Worm (Caenorhabditis elegans) whole organism, midembryonic: ENCODE results near the gene C17E7.9.

Experiments
- T22C8.4 ChIP-seq: fragments of 200-800 bp; sonication (Bioruptor generic); IDR thresholded peaks from 2 replicates; pipeline ENCODE4 v1.3.6; 2022; ENCODE audit warnings: missing genetic modification characterization, missing compliant biosample characterization
- cog-1 ChIP-seq: sonication (generic microtip); optimal IDR thresholded peaks from 2 replicates; lab custom pipeline; 2016; ENCODE audit warnings: missing genetic modification characterization, missing compliant biosample characterization
- flt-1 ChIP-seq: fragments of 200-800 bp; sonication (Bioruptor generic); IDR thresholded peaks from 2 replicates; pipeline ENCODE4 v1.3.6; 2022; ENCODE audit warnings: missing genetic modification characterization, missing compliant biosample characterization
- klf-2 ChIP-seq: fragments of 200-800 bp; sonication (Bioruptor generic); conservative IDR thresholded peaks from 2 replicates; pipeline ENCODE4 v1.3.6; 2022; ENCODE audit warnings: missing genetic modification reagents, missing genetic modification characterization, missing compliant biosample characterization
- med-1 ChIP-seq: sonication (generic microtip); optimal IDR thresholded peaks from 2 replicates; lab custom pipeline; 2017; ENCODE audit warnings: missing genetic modification characterization, mild to moderate bottlenecking, missing compliant biosample characterization, antibody characterized with exemption, missing genetic modification reagents; ENCODE audit not compliant: insufficient read depth
- ref-1 ChIP-seq: fragments of 200-800 bp; sonication (Bioruptor generic); conservative IDR thresholded peaks from 2 replicates; pipeline ENCODE4 v1.3.6; 2022; ENCODE audit warnings: missing genetic modification reagents, missing genetic modification characterization, missing compliant biosample characterization
- tab-1 ChIP-seq: fragments of 200-800 bp; sonication (Bioruptor generic); IDR thresholded peaks from 2 replicates; pipeline ENCODE4 v1.3.6; 2022; ENCODE audit warnings: missing genetic modification characterization, missing compliant biosample characterization
- ztf-23 ChIP-seq: fragments of 200-800 bp; sonication (Bioruptor generic); IDR thresholded peaks from 2 replicates; pipeline ENCODE4 v1.3.6; 2022; ENCODE audit warnings: missing genetic modification reagents, missing genetic modification characterization, missing compliant biosample characterization
- ztf-29 ChIP-seq: fragments of 200-800 bp; sonication (Bioruptor generic); IDR thresholded peaks from 2 replicates; pipeline ENCODE4 v1.3.6; 2022; ENCODE audit warnings: missing genetic modification reagents, missing genetic modification characterization, missing compliant biosample characterization

The C17E7.9 gene

DNA sequence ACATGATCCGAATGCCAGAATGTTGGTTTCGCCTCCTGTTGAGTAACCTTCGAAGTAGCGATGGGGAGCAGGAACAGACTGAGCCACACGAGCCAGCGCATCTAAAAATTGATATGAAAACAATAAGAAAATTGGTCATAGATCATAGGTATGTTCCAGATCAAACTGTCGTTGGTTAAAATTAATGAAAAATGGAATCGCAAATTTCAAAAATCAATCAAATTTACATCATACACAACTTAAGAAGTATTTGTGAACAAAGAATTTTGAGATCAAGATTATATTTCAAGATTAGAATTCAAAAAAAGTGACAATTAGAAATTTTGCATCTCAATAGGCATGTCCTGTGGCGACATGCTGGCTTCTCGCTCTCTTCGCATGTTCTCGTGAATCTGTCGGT is at the start of gene C17E7.9:
C17E7.9 (minus strand) TSS at position 101 of the 400 bp plus-strand sequence.
- no peak for TF ChIP-seq ztf-29
- TF ChIP-seq ref-1: no peak
- no peak for TF ChIP-seq ztf-23
- TF ChIP-seq tab-1 (GFP tag; lab: Robert Waterston, UW): no peak
- no peak for TF ChIP-seq klf-2

ce11 chrV:3938789-3939188 is 48.1 kb upstream of the C17E7.9 start, which contains the start of gene cyp-35B1:
cyp-35B1 (plus strand) TSS chrV:3939032.
- no peak for TF ChIP-seq T22C8.4 (GFP tag; lab: Robert Waterston, UW)
- no peak for TF ChIP-seq flt-1
- no peak for TF ChIP-seq ref-1
- no peak for TF ChIP-seq ztf-23
- TF ChIP-seq klf-2: no peak
- TF ChIP-seq ztf-29: no peak
- TF ChIP-seq med-1 (GFP tag; lab: Kevin White, UChicago): no peak

ce11 chrV:3935892-3936478 is 45.3 kb upstream of the C17E7.9 start, which contains the start of gene cyp-35A5:
cyp-35A5 (plus strand) TSS chrV:3936326.
- no peak for TF ChIP-seq flt-1
- TF ChIP-seq ztf-29: no peak
- TF ChIP-seq T22C8.4 (GFP tag; lab: Robert Waterston, UW): no peak

DNA sequence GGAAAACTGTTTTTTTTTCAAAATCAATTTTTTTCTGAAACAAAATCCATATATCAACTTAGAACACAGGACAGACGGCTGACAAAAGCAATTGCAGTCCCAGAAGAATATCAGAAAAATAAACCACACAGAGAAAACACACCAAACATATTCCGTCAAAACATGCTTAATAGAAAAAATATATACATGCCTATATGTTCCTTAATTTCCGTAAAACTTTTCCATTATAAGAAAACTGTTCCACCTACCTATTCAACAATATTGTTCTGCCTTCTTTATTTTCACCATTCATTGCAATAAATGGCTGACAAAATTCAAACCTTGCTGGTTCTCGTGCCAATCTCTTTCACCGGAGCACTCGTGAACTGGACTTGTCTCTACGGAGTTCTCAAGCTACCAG is 40.7 kb upstream of the C17E7.9 start, which contains the start of gene srx-63:
srx-63 (plus strand) TSS at position 301 of the 400 bp plus-strand sequence.
- no peak for TF ChIP-seq flt-1
- TF ChIP-seq tab-1 (GFP tag; lab: Robert Waterston, UW): no peak
- no peak for TF ChIP-seq T22C8.4 (GFP tag; lab: Robert Waterston, UW)
- no peak for TF ChIP-seq ztf-23
- TF ChIP-seq ref-1: no peak
- no peak for TF ChIP-seq med-1 (GFP tag; lab: Kevin White, UChicago)
- TF ChIP-seq ztf-29: no peak
- no peak for TF ChIP-seq cog-1 (tag; lab: Kevin White, UChicago)
- TF ChIP-seq klf-2: no peak

ce11 chrV:3929099-3929498 is 38.4 kb upstream of the C17E7.9 start, which contains the start of gene srx-64:
srx-64 (plus strand) TSS chrV:3929399.
- TF ChIP-seq flt-1 (no peak), med-1 (GFP tag; lab: Kevin White, UChicago) (no peak), klf-2 (no peak), ref-1 (no peak), cog-1 (tag; lab: Kevin White, UChicago) (no peak), T22C8.4 (GFP tag; lab: Robert Waterston, UW) (no peak)

DNA sequence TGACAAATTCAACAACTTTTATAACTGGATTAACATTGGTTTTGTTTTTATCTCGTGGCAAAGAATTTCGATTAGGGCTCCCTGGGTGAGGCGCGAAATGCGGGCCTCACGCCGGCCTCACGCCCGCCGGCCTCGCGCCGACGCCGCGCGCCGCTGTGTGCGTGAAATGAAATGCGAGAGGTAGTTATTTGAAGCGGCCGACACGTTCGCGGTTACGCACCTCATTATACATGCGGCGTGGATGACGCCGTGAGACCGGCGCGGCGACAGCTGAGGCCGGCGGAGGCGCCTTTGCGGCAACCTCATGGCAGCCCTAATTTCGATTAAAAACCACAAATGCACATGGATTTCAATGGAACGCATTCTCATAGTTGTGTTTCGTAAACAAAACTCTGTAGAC is 36.9 kb upstream of the C17E7.9 start:
- TF ChIP-seq klf-2 (0 out of 2 replicates have a peak, but pooled peaks have one; percentile 42), ztf-23 (no peak)

- no peak for TF ChIP-seq flt-1
- no peak for TF ChIP-seq T22C8.4 (GFP tag; lab: Robert Waterston, UW)
- TF ChIP-seq klf-2: no peak
- no peak for TF ChIP-seq ztf-29
- no peak for TF ChIP-seq cog-1 (tag; lab: Kevin White, UChicago)
- TF ChIP-seq ref-1: no peak
- TF ChIP-seq med-1 (GFP tag; lab: Kevin White, UChicago): no peak
- TF ChIP-seq ztf-23: no peak
- no peak for TF ChIP-seq tab-1 (GFP tag; lab: Robert Waterston, UW)
Measured at ce11 chrV:3922547-3922946, 31.9 kb upstream of the C17E7.9 start.

ce11 chrV:3921635-3922034 is 31.0 kb upstream of the C17E7.9 start, which contains the start of gene srx-65:
srx-65 (plus strand) TSS chrV:3921935.
- TF ChIP-seq flt-1 (no peak), ztf-29 (no peak), cog-1 (tag; lab: Kevin White, UChicago) (no peak), tab-1 (GFP tag; lab: Robert Waterston, UW) (no peak), ref-1 (no peak), ztf-23 (no peak), klf-2 (no peak), T22C8.4 (GFP tag; lab: Robert Waterston, UW) (no peak), med-1 (GFP tag; lab: Kevin White, UChicago) (no peak)

- no peak for TF ChIP-seq med-1 (GFP tag; lab: Kevin White, UChicago)
- no peak for TF ChIP-seq klf-2
- no peak for TF ChIP-seq ztf-23
- TF ChIP-seq tab-1 (GFP tag; lab: Robert Waterston, UW): no peak
- TF ChIP-seq ztf-29: no peak
- no peak for TF ChIP-seq T22C8.4 (GFP tag; lab: Robert Waterston, UW)
- TF ChIP-seq cog-1 (tag; lab: Kevin White, UChicago): no peak
- no peak for TF ChIP-seq ref-1
- no peak for TF ChIP-seq flt-1
Measured at ce11 chrV:3919289-3919688, 28.6 kb upstream of the C17E7.9 start, which contains the start of gene srx-66. srx-66 (plus strand) TSS chrV:3919589.

- TF ChIP-seq ztf-29 (no peak), med-1 (GFP tag; lab: Kevin White, UChicago) (no peak), ztf-23 (no peak), T22C8.4 (GFP tag; lab: Robert Waterston, UW) (no peak), ref-1 (no peak), klf-2 (no peak), flt-1 (no peak), cog-1 (tag; lab: Kevin White, UChicago) (no peak), tab-1 (GFP tag; lab: Robert Waterston, UW) (no peak)
Measured at ce11 chrV:3916480-3916879, 25.8 kb upstream of the C17E7.9 start, which contains the start of gene srx-67. srx-67 (plus strand) TSS chrV:3916780.

- no peak for TF ChIP-seq ztf-23
- no peak for TF ChIP-seq klf-2
- no peak for TF ChIP-seq med-1 (GFP tag; lab: Kevin White, UChicago)
- TF ChIP-seq cog-1 (tag; lab: Kevin White, UChicago): no peak
- TF ChIP-seq ztf-29: no peak
- TF ChIP-seq T22C8.4 (GFP tag; lab: Robert Waterston, UW): no peak
Measured at ce11 chrV:3913131-3913530, 22.5 kb upstream of the C17E7.9 start.
